Fruit fly (Drosophila melanogaster): ENCODE measurements around the gene pad.
A peak's percentile ranks its signal among the peaks of the same experiment; 100 is the strongest.

pad gene

dm6 chr3R:16368288-16368687, 26.2 kb downstream of the pad start, which contains the start of gene js (continued):
- TF ChIP-seq en (GFP tag; optimal IDR thresholded peaks at IDR 0.05) (no peak), maf-S (GFP tag; optimal IDR thresholded peaks at IDR 0.05) (no peak), HLH3B (GFP tag; IDR thresholded peaks at IDR 0.05) (peak; percentile 26; the same call in 1 of the 2 replicates), zfh2 (GFP tag; optimal IDR thresholded peaks at IDR 0.05) (no peak), Rx (GFP tag; IDR thresholded peaks at IDR 0.05) (no peak), Drgx (GFP tag; IDR thresholded peaks at IDR 0.05) (peak; percentile 76), Meics (GFP tag; optimal IDR thresholded peaks at IDR 0.05) (peak; percentile 10), odd (GFP tag; optimal IDR thresholded peaks at IDR 0.05) (no peak), abd-A (tag; optimal IDR thresholded peaks at IDR 0.05) (no peak), gsb (GFP tag; IDR thresholded peaks at IDR 0.05) (no peak), slbo (GFP tag; IDR thresholded peaks at IDR 0.05) (no peak), sens (GFP tag) (peak; percentile 49), CkIIα-i1 (GFP tag; IDR thresholded peaks at IDR 0.05) (no peak), Med (GFP tag) (no peak), bcd (GFP tag; optimal IDR thresholded peaks at IDR 0.05) (peak; percentile 8), CoRest (tag; optimal IDR thresholded peaks at IDR 0.05) (peak; percentile 11), CG13424 (tag; optimal IDR thresholded peaks at IDR 0.05) (peak; percentile 42), CG10267 (tag; optimal IDR thresholded peaks at IDR 0.05) (no peak), Ada2b (GFP tag; IDR thresholded peaks at IDR 0.05) (0 out of 2 replicates have a peak, but pooled peaks have one; percentile 23), CG10366 (GFP tag; IDR thresholded peaks at IDR 0.05) (no peak; the same call in 1 of the 2 replicates), Max (GFP tag; optimal IDR thresholded peaks at IDR 0.05) (no peak), cas (GFP tag; IDR thresholded peaks at IDR 0.05) (no peak), Hmx (GFP tag; optimal IDR thresholded peaks at IDR 0.05) (no peak)

dm6 chr3R:16370433-16370832, 28.3 kb downstream of the pad start, which contains the start of gene CG10317:
Gene CG10317, minus strand, starts transcription at chr3R:16370533.
- TF ChIP-seq CG17361 (GFP tag; IDR thresholded peaks at IDR 0.05) (no peak), CG8944 (GFP tag; optimal IDR thresholded peaks at IDR 0.05) (no peak), Dek (tag; optimal IDR thresholded peaks at IDR 0.05) (no peak), CrebB (tag; optimal IDR thresholded peaks at IDR 0.05) (no peak), CG13123 (GFP tag; optimal IDR thresholded peaks at IDR 0.05) (no peak), Mrtf (GFP tag; IDR thresholded peaks at IDR 0.05) (no peak), Rfx (GFP tag; IDR thresholded peaks at IDR 0.05) (no peak), Deaf1 (tag; optimal IDR thresholded peaks at IDR 0.05) (no peak), CTCF (GFP tag; optimal IDR thresholded peaks at IDR 0.05) (no peak), ci (GFP tag; IDR thresholded peaks at IDR 0.05) (no peak), Ets65A (GFP tag) (no peak)

dm6 chr3R:16374101-16374500, 32.0 kb downstream of the pad start:
- TF ChIP-seq bsh (GFP tag; optimal IDR thresholded peaks at IDR 0.05) (no peak), gsb (GFP tag; IDR thresholded peaks at IDR 0.05) (no peak), CG9932 (GFP tag; IDR thresholded peaks at IDR 0.05) (no peak), CG3065 (GFP tag; optimal IDR thresholded peaks at IDR 0.05) (no peak), ci (GFP tag; IDR thresholded peaks at IDR 0.05) (no peak), hth (optimal IDR thresholded peaks at IDR 0.05) (no peak), Lhr (GFP tag; optimal IDR thresholded peaks at IDR 0.05) (peak; percentile 35), HLH3B (GFP tag; IDR thresholded peaks at IDR 0.05) (no peak), Dp (GFP tag; optimal IDR thresholded peaks at IDR 0.05) (peak; percentile 73), zfh2 (GFP tag; optimal IDR thresholded peaks at IDR 0.05) (no peak), Sry-β (GFP tag; optimal IDR thresholded peaks at IDR 0.05) (no peak), peb (GFP tag; IDR thresholded peaks at IDR 0.05) (no peak), Oli (tag; optimal IDR thresholded peaks at IDR 0.05) (no peak), B-H2 (GFP tag; optimal IDR thresholded peaks at IDR 0.05) (no peak), CG17568 (GFP tag; optimal IDR thresholded peaks at IDR 0.05) (no peak), fu2 (GFP tag; optimal IDR thresholded peaks at IDR 0.05) (no peak), CG7963 (GFP tag; IDR thresholded peaks at IDR 0.05; ENCODE audit: partially characterized antibody) (no peak), CG14441 (GFP tag; IDR thresholded peaks at IDR 0.05) (no peak), CG7745 (tag; optimal IDR thresholded peaks at IDR 0.05) (no peak), CG11247 (GFP tag; IDR thresholded peaks at IDR 0.05) (no peak), CG1647 (GFP tag; optimal IDR thresholded peaks at IDR 0.05) (no peak), CG12942 (GFP tag; optimal IDR thresholded peaks at IDR 0.05) (no peak)
